Worm (Caenorhabditis elegans) whole organism, L4/young adult: ENCODE data around the gene try-14.

Experiments used
- W03F9.2 ChIP-seq: fragments of 150-350 bp; optimal IDR thresholded peaks from 2 replicates; lab custom pipeline; 2014; ENCODE audit warnings: missing biosample characterization, missing genetic modification characterization
- him-1 ChIP-seq: sonication (generic microtip); optimal IDR thresholded peaks from 2 replicates; lab custom pipeline; 2016; ENCODE audit warnings: missing genotype, missing genetic modification reagents, missing genetic modification characterization, missing compliant biosample characterization

ce11 chrX:7525271-7525670 lies 29.9 kb upstream of the try-14 start, which contains the start of gene F46C8.3:
- TF ChIP-seq W03F9.2 (tag; lab: Kevin White, UChicago): no peak
- no peak for TF ChIP-seq him-1 (tag; lab: Kevin White, UChicago)
